Worm (Caenorhabditis elegans) whole organism, early embryonic: Measurements from ENCODE around the gene mrpl-36.

Experiments
- F13C5.2 ChIP-seq: sonication (generic microtip); optimal IDR thresholded peaks from 2 replicates; lab custom pipeline; 2017; ENCODE audit warnings: mild to moderate bottlenecking, missing genetic modification characterization, inconsistent platforms, missing compliant biosample characterization
- aly-1 ChIP-seq: sonication (generic microtip); optimal IDR thresholded peaks from 2 replicates; lab custom pipeline; 2016; ENCODE audit warnings: missing genetic modification characterization, missing compliant biosample characterization
- ama-1 ChIP-seq: fragments of 150-350 bp; optimal IDR thresholded peaks from 2 replicates; lab custom pipeline; 2014
- ets-7 ChIP-seq: sonication (generic microtip); optimal IDR thresholded peaks from 2 replicates; lab custom pipeline; 2016; ENCODE audit warnings: missing genotype, missing genetic modification characterization, missing compliant biosample characterization
- flt-1 ChIP-seq: fragments of 200-800 bp; sonication (Bioruptor generic); IDR thresholded peaks from 2 replicates; pipeline ENCODE4 v1.3.6; 2022; ENCODE audit warnings: missing genetic modification characterization, missing compliant biosample characterization
- hmbx-1 ChIP-seq: sonication (generic microtip); optimal IDR thresholded peaks from 2 replicates; lab custom pipeline; 2016; ENCODE audit warnings: mild to moderate bottlenecking, missing genetic modification characterization, missing compliant biosample characterization
- hmg-4 ChIP-seq: fragments of 200-800 bp; sonication (Bioruptor generic); optimal IDR thresholded peaks from 2 replicates; lab custom pipeline; 2018; ENCODE audit warnings: mild to moderate bottlenecking, missing genetic modification characterization, missing compliant biosample characterization
- hnd-1 ChIP-seq: sonication (generic microtip); optimal IDR thresholded peaks from 2 replicates; lab custom pipeline; 2016; ENCODE audit warnings: missing genetic modification characterization, missing compliant biosample characterization
- scrt-1 ChIP-seq: fragments of 200-800 bp; sonication (Bioruptor generic); IDR thresholded peaks from 2 replicates; pipeline ENCODE4 v1.3.6; 2022; ENCODE audit warnings: missing genetic modification characterization, missing compliant biosample characterization
- sea-1 ChIP-seq: fragments of 200-800 bp; sonication (Bioruptor generic); conservative IDR thresholded peaks from 2 replicates; pipeline ENCODE4 v1.3.6; 2022; ENCODE audit warnings: missing genetic modification characterization, missing compliant biosample characterization
- tbx-11 ChIP-seq: fragments of 200-800 bp; sonication (Bioruptor generic); IDR thresholded peaks from 2 replicates; pipeline ENCODE4 v1.3.6; 2022; ENCODE audit warnings: missing genetic modification characterization, missing compliant biosample characterization
- tbx-37 ChIP-seq: fragments of 200-800 bp; sonication (Bioruptor generic); conservative IDR thresholded peaks from 2 replicates; pipeline ENCODE4 v1.3.6; 2022; ENCODE audit warnings: missing genetic modification reagents, missing genetic modification characterization, missing compliant biosample characterization
- tra-4 ChIP-seq: sonication (generic microtip); optimal IDR thresholded peaks from 2 replicates; lab custom pipeline; 2017; ENCODE audit warnings: missing genetic modification characterization, missing compliant biosample characterization

DNA sequence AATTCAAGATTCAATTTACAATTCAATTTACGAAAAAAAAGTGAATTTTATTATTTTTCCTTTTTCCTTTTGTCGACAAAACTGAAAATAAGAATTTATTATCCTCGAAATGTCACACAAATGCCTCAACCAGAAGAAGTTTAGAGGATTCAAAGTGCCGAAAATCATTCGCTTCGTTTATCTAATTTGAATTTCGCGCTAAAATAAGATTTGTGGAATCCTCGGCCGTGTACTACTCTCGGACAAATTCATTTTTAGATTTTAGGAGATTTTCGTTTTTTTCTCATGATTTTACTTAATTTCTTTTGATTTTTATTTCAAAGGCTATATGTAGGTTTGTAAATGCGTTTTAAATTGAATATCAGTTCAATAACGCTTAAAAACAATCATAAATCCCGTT, 687 bp upstream of the mrpl-36 start:
- TF ChIP-seq scrt-1 (GFP tag; lab: Robert Waterston, UW) (no peak), flt-1 (no peak), ama-1 (lab: Kevin White, UChicago) (no peak), F13C5.2 (tag; lab: Kevin White, UChicago) (no peak), tra-4 (no peak), aly-1 (tag; lab: Kevin White, UChicago) (no peak), hmg-4 (GFP tag; lab: Kevin White, UChicago) (no peak), tbx-11 (GFP tag; lab: Robert Waterston, UW) (no peak), ets-7 (no peak), hnd-1 (tag; lab: Kevin White, UChicago) (no peak), tbx-37 (no peak), sea-1 (GFP tag; lab: Robert Waterston, UW) (no peak), hmbx-1 (tag; lab: Kevin White, UChicago) (no peak)
